Worm (Caenorhabditis elegans) whole organism, midembryonic: ENCODE results near the gene cest-26.

Source experiments
- T22C8.4 ChIP-seq: fragments of 200-800 bp; sonication (Bioruptor generic); IDR thresholded peaks from 2 replicates; pipeline ENCODE4 v1.3.6; 2022; ENCODE audit warnings: missing genetic modification characterization, missing compliant biosample characterization
- cog-1 ChIP-seq: sonication (generic microtip); optimal IDR thresholded peaks from 2 replicates; lab custom pipeline; 2016; ENCODE audit warnings: missing genetic modification characterization, missing compliant biosample characterization
- flt-1 ChIP-seq: fragments of 200-800 bp; sonication (Bioruptor generic); IDR thresholded peaks from 2 replicates; pipeline ENCODE4 v1.3.6; 2022; ENCODE audit warnings: missing genetic modification characterization, missing compliant biosample characterization
- klf-2 ChIP-seq: fragments of 200-800 bp; sonication (Bioruptor generic); conservative IDR thresholded peaks from 2 replicates; pipeline ENCODE4 v1.3.6; 2022; ENCODE audit warnings: missing genetic modification reagents, missing genetic modification characterization, missing compliant biosample characterization
- med-1 ChIP-seq: sonication (generic microtip); optimal IDR thresholded peaks from 2 replicates; lab custom pipeline; 2017; ENCODE audit warnings: missing genetic modification characterization, mild to moderate bottlenecking, missing compliant biosample characterization, antibody characterized with exemption, missing genetic modification reagents; ENCODE audit not compliant: insufficient read depth
- ref-1 ChIP-seq: fragments of 200-800 bp; sonication (Bioruptor generic); conservative IDR thresholded peaks from 2 replicates; pipeline ENCODE4 v1.3.6; 2022; ENCODE audit warnings: missing genetic modification reagents, missing genetic modification characterization, missing compliant biosample characterization
- tab-1 ChIP-seq: fragments of 200-800 bp; sonication (Bioruptor generic); IDR thresholded peaks from 2 replicates; pipeline ENCODE4 v1.3.6; 2022; ENCODE audit warnings: missing genetic modification characterization, missing compliant biosample characterization
- ztf-23 ChIP-seq: fragments of 200-800 bp; sonication (Bioruptor generic); IDR thresholded peaks from 2 replicates; pipeline ENCODE4 v1.3.6; 2022; ENCODE audit warnings: missing genetic modification reagents, missing genetic modification characterization, missing compliant biosample characterization
- ztf-29 ChIP-seq: fragments of 200-800 bp; sonication (Bioruptor generic); IDR thresholded peaks from 2 replicates; pipeline ENCODE4 v1.3.6; 2022; ENCODE audit warnings: missing genetic modification reagents, missing genetic modification characterization, missing compliant biosample characterization

DNA sequence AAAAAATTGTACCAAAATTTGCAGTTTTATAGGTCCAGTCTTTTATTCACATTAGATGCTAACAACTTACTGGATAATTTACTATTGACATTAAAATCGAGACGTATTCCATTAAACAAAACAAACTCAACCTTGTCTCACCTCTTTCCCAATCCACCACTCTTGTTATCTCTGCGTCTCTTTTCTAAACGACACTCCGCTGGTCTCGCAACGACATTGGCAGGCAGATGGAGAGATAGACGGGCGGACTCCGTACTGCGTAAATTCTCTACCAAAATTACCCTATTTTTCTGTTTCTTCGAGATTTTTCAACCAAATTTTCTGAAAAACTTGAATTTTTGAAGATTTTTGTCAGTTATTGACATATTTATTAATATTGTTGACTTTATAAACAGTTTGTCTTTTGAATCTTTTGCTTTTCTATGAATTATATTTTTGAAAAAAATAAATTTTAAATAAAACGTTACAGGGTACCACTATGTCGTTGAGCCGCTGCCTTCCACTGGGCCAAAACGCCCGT lies 31.9 kb upstream of the cest-26 start, which contains the start of gene asb-2:
- TF ChIP-seq klf-2 (GFP tag; lab: Robert Waterston, UW) = no peak
- TF ChIP-seq cog-1 = peak; percentile 50
- TF ChIP-seq ztf-23 = 0 out of 2 replicates have a peak, but pooled peaks have one; percentile 16
- TF ChIP-seq flt-1 (GFP tag; lab: Robert Waterston, UW) = no peak
- no peak for TF ChIP-seq T22C8.4 (GFP tag; lab: Robert Waterston, UW)
- TF ChIP-seq tab-1 (GFP tag; lab: Robert Waterston, UW) = no peak
- TF ChIP-seq med-1 (GFP tag; lab: Kevin White, UChicago) = no peak
- TF ChIP-seq ref-1 = no peak
- TF ChIP-seq ztf-29 (GFP tag; lab: Robert Waterston, UW) = no peak
